Worm (Caenorhabditis elegans) whole organism, early embryonic: ENCODE results near the gene clc-9.

Source experiments
- F13C5.2 ChIP-seq: sonication (generic microtip); optimal IDR thresholded peaks from 2 replicates; lab custom pipeline; 2017; ENCODE audit warnings: mild to moderate bottlenecking, missing genetic modification characterization, inconsistent platforms, missing compliant biosample characterization
- ama-1 ChIP-seq: fragments of 150-350 bp; optimal IDR thresholded peaks from 2 replicates; lab custom pipeline; 2014
- ets-7 ChIP-seq: sonication (generic microtip); optimal IDR thresholded peaks from 2 replicates; lab custom pipeline; 2016; ENCODE audit warnings: missing genotype, missing genetic modification characterization, missing compliant biosample characterization
- flt-1 ChIP-seq: fragments of 200-800 bp; sonication (Bioruptor generic); IDR thresholded peaks from 2 replicates; pipeline ENCODE4 v1.3.6; 2022; ENCODE audit warnings: missing genetic modification characterization, missing compliant biosample characterization
- hmbx-1 ChIP-seq: sonication (generic microtip); optimal IDR thresholded peaks from 2 replicates; lab custom pipeline; 2016; ENCODE audit warnings: mild to moderate bottlenecking, missing genetic modification characterization, missing compliant biosample characterization
- pes-1 ChIP-seq: fragments of 200-800 bp; sonication (Bioruptor generic); IDR thresholded peaks from 2 replicates; pipeline ENCODE4 v1.3.6; 2022; ENCODE audit warnings: missing genetic modification reagents, missing genetic modification characterization, missing compliant biosample characterization
- sea-1 ChIP-seq: fragments of 200-800 bp; sonication (Bioruptor generic); conservative IDR thresholded peaks from 2 replicates; pipeline ENCODE4 v1.3.6; 2022; ENCODE audit warnings: missing genetic modification characterization, missing compliant biosample characterization
- tbx-37 ChIP-seq: fragments of 200-800 bp; sonication (Bioruptor generic); conservative IDR thresholded peaks from 2 replicates; pipeline ENCODE4 v1.3.6; 2022; ENCODE audit warnings: missing genetic modification reagents, missing genetic modification characterization, missing compliant biosample characterization
- tra-4 ChIP-seq: sonication (generic microtip); optimal IDR thresholded peaks from 2 replicates; lab custom pipeline; 2017; ENCODE audit warnings: missing genetic modification characterization, missing compliant biosample characterization

DNA sequence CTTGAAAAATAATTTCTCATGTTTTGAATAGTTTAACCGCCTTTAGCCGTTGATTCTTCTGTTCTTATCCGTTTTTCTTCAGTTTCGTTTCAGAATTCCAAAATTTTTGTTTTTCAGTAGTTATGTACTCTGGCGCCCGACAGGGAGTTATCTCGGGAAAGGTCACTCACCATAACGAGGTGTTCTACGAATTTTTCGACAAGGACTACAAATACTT is 30.4 kb downstream of the clc-9 start, which contains the start of gene F01G4.4:
- no peak for TF ChIP-seq flt-1
- TF ChIP-seq sea-1 (GFP tag; lab: Robert Waterston, UW), result no peak
- TF ChIP-seq ama-1 (lab: Kevin White, UChicago), result no peak
- TF ChIP-seq pes-1 (GFP tag; lab: Robert Waterston, UW), result no peak
- TF ChIP-seq tra-4 (tag; lab: Kevin White, UChicago), result no peak
- no peak for TF ChIP-seq hmbx-1 (tag; lab: Kevin White, UChicago)
- TF ChIP-seq tbx-37 (GFP tag; lab: Robert Waterston, UW), result no peak
- no peak for TF ChIP-seq F13C5.2
- TF ChIP-seq ets-7 (tag; lab: Kevin White, UChicago), result no peak
